Worm (Caenorhabditis elegans) whole organism, dauer: ENCODE data around the gene srx-9.

Experiments
- unc-62 ChIP-seq: sonication (generic microtip); optimal IDR thresholded peaks from 2 replicates; lab custom pipeline; 2017; ENCODE audit warnings: missing biosample characterization, missing genetic modification reagents, missing genetic modification characterization

srx-9 gene

DNA sequence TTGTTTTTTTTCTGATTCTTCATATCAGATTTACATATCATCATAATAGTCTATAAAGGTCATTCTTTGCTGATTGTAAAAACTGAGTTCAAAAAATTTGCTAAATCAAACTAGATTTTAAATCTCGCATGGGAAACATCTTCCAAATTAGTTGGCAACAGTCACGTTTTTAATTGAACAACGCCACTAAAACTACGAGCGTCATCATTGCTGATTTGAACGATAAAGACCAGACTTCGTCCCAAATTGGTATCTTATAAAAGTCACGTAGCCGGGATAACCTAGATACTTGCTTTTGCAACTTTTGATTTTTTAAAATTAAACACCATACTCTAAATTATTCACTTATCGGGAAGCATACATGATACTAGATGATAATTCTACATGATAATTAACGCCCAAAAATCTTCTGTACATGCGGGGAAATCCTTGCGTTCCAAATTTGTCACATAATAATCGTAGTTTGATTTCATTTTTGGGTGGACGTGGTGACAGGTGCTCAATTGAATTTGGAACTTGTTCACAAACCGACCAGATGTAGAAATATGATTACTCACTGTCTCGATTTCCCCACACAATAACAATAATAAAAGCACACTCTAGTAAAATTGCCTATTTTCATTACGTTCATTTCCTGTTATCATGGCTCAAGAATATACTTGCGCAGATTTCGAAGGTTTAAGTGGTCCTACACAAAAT, 21.9 kb upstream of the srx-9 start, which contains the start of gene srw-67:
Gene srw-67, plus strand, starts transcription at position 643 of the 699 bp plus-strand sequence.
- no peak for TF ChIP-seq unc-62 (GFP tag; lab: Kevin White, UChicago)

DNA sequence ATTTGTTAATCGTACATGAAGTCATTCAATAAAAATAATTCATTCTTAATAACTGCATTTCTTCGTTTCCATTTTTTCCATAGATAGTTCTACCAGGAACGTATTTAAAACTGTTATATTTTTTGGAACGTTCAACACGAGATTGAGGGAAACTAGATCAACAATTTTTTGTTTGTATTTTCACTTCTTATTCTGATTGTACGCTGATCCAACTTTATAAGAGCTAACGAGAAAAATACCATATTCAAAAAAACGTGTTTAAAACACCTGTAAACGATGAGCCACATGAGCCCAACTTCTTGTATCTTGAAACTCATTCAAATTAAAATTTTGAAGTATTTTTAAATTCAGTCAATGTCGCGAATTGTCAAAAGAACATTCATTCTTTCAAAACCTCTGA, 21.3 kb upstream of the srx-9 start:
- no peak for TF ChIP-seq unc-62 (GFP tag; lab: Kevin White, UChicago)

DNA sequence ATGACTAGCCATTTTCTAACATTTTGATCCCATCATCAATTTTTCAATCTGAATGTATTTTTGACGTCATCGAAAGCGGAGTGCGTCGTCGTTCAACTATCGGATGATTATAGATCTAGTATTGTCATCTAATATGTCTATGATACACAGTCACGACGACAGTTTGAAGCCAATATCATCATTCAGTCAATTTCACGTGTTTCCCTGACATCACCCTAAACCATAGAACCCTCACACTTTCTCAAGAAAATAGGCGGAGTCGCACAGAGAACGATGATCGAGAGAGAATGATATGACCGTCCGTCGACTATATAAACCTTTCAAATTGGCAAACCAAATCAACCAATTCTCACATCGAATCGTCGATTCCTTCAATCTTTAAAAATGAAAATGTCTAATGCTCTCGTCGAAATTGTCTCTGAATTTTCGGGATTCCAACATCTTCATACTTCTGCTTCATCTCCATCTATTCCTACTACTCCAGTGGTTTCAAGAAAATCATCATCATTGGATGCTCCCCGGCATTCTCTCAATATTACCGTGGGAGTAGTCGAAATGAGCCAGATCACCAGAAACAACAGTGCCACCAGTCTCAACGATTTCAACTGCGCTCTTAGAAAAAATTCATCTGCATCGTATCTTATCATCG, 20.6 kb upstream of the srx-9 start, which contains the start of gene F18E3.13:
Gene F18E3.13, plus strand, starts transcription at position 385 of the 649 bp plus-strand sequence.
- no peak for TF ChIP-seq unc-62 (GFP tag; lab: Kevin White, UChicago)

ce11 chrV:7414909-7415308, 19.6 kb upstream of the srx-9 start, which contains the start of gene F18E3.12:
Gene F18E3.12, plus strand, starts transcription at chrV:7414985.
- no peak for TF ChIP-seq unc-62 (GFP tag; lab: Kevin White, UChicago)

DNA sequence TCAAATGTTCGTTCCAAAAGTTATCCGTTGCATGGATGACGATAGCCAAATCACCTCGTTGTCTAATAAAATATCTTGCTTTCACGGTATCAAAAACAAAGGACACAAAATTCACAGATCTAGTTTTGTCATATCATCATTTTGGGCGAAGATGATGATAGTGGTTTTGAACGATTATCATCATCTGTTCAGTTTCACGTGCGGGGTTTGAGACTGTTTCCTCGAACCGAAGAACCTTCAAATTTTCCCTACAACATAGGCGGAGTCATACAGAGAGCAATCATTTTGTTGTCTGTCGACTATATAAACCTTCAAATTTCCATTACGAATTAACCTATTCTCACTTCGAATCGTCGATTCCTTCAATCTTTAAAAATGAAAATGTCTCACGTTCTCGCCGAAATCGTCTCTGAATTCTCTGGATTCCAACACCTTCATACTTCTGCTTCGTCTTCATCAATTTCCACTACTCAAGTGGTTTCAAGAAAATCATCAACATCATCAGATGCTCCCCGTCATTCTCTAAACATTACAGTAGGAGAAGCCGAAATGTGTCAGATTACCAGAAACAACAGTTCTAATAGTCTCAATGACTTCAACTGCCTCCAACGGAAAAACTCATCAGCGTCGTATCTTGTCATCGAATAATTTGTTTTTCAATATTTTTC, 18.0 kb upstream of the srx-9 start, which contains the start of gene F18E3.11:
Gene F18E3.11, plus strand, starts transcription at position 376 of the 668 bp plus-strand sequence.
- TF ChIP-seq unc-62 (GFP tag; lab: Kevin White, UChicago) = no peak

- TF ChIP-seq unc-62 (GFP tag; lab: Kevin White, UChicago) = no peak
Measured at ce11 chrV:7411695-7412094, 16.4 kb upstream of the srx-9 start, which contains the start of gene str-41. Gene str-41, plus strand, starts transcription at chrV:7411995.

ce11 chrV:7409599-7409998, 14.3 kb upstream of the srx-9 start, which contains the start of gene R13D7.2:
Gene R13D7.2, plus strand, starts transcription at chrV:7409899.
- no peak for TF ChIP-seq unc-62 (GFP tag; lab: Kevin White, UChicago)

ce11 chrV:7408520-7408919, 13.3 kb upstream of the srx-9 start, which contains the start of gene srt-6:
Gene srt-6, minus strand, starts transcription at chrV:7408814.
- TF ChIP-seq unc-62 (GFP tag; lab: Kevin White, UChicago) = no peak

DNA sequence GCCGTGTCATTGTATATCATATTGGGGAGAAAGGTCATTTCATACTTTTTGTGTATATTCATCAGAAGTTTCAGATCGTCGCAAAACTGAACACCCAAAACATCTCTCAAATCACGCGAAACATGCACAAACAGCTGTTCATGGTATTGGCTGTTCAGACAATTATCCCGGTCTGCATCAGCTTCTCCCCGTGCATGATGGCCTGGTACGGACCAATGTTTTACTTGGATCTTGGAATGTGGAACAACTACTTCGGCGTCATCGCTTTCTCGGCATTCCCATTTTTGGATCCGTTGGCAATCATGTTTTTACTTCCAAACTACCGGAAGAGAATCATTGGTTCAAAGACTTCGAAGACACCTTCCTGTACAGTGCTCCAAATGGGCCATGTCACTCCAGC, 8.2 kb upstream of the srx-9 start:
- TF ChIP-seq unc-62 (GFP tag; lab: Kevin White, UChicago) = no peak

ce11 chrV:7402355-7402754, 7.1 kb upstream of the srx-9 start, which contains the start of gene srj-13:
Gene srj-13, plus strand, starts transcription at chrV:7402655.
- TF ChIP-seq unc-62 (GFP tag; lab: Kevin White, UChicago) = no peak

ce11 chrV:7400588-7400987, 5.3 kb upstream of the srx-9 start, which contains the start of gene srx-60:
Gene srx-60, plus strand, starts transcription at chrV:7400888.
- no peak for TF ChIP-seq unc-62 (GFP tag; lab: Kevin White, UChicago)

DNA sequence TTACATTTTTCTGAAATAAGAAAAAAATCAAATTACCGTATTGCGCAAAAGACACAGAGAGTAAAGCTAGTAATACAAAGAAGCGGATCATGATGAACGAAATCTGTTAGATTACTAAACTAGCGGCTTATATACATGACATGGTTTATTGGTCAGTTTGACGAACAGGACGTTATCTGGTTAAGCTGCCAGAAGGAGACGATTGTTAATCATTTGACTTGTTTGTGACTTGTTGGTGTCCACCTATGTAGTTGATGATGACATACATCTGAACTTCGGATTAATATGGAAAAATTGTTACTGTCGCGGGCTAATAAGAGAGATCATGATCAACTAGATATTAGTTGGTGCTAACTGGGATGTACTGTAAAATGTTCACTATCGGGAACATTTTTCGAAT, 4.8 kb upstream of the srx-9 start, which contains the start of gene cnc-9:
Gene cnc-9, minus strand, starts transcription at position 101 of the 400 bp plus-strand sequence.
- TF ChIP-seq unc-62 (GFP tag; lab: Kevin White, UChicago) = no peak

DNA sequence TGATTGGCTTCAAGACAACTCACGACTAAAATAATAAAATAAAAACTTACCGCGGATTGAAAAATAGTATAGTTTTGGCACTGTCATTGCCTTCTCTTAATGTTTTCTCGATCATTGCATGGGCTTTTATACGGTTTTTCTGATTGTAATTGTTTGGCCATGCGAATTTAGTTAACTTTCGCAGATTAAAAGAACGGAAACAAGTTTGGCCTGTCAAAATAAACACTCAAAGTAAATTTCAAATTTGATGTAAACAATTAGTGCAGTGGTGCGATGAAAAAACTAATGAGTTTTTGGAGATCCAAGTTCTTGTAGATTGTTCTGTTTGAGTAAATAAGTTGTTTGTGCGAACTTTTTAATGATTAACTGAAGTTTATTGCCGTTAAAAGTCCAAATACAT, 3.9 kb upstream of the srx-9 start, which contains the start of gene gst-41:
Gene gst-41, minus strand, starts transcription at position 101 of the 400 bp plus-strand sequence.
- no peak for TF ChIP-seq unc-62 (GFP tag; lab: Kevin White, UChicago)

ce11 chrV:7391933-7392332, 3.3 kb downstream of the srx-9 start, which contains the start of gene fbxa-105:
Gene fbxa-105, minus strand, starts transcription at chrV:7392029.
- no peak for TF ChIP-seq unc-62 (GFP tag; lab: Kevin White, UChicago)

DNA sequence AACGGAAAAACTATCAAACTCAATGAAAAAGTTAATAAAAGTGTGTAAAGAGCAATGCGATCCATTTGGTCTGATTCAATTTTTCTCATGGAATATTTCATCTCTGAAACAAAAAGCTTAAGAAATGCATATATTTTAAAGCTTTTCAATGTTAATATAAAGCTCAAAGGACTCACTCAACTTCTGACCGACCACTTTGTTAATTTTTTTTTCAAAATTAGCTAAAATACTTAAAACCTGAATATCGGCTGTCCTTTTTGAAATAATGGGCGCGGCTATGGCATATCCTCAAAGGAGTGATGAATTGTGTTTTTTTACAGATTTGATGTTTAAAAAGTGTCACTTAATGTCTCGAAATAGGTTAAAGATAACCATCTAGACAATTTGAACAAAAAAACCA, 5.5 kb downstream of the srx-9 start, which contains the start of gene C02H6.1:
Gene C02H6.1, minus strand, starts transcription at position 101 of the 400 bp plus-strand sequence.
- TF ChIP-seq unc-62 (GFP tag; lab: Kevin White, UChicago) = no peak
